Worm (Caenorhabditis elegans) whole organism, young adult: ENCODE results near the gene W04B5.8.

Source experiments
- dpl-1 ChIP-seq: fragments of 150-350 bp; optimal IDR thresholded peaks from 2 replicates; lab custom pipeline; 2014; ENCODE audit warnings: missing biosample characterization, missing genetic modification reagents, missing genetic modification characterization
- lin-54 ChIP-seq: fragments of 200-800 bp; sonication (Bioruptor generic); optimal IDR thresholded peaks from 2 replicates; lab custom pipeline; 2018; ENCODE audit warnings: mild to moderate bottlenecking, missing genetic modification characterization, missing compliant biosample characterization
- ztf-18 ChIP-seq: sonication (generic microtip); optimal IDR thresholded peaks from 2 replicates; lab custom pipeline; 2016; ENCODE audit warnings: missing genotype, mild to moderate bottlenecking, missing genetic modification characterization, missing compliant biosample characterization

ce11 chrIII:2454757-2455306 is 28.7 kb downstream of the W04B5.8 start, which contains the start of gene nhr-121:
- TF ChIP-seq dpl-1 (GFP tag; lab: Kevin White, UChicago) (no peak), lin-54 (GFP tag; lab: Kevin White, UChicago) (no peak), ztf-18 (tag; lab: Kevin White, UChicago) (no peak)
